Fruit fly (Drosophila melanogaster) whole organism, wandering third instar larva: ENCODE measurements around the gene ClpX.

Source experiments
- Abd-B ChIP-seq: fragments of >200 bp; optimal IDR thresholded peaks from 2 replicates; lab custom pipeline; 2017; ENCODE audit warnings: missing biosample characterization, missing genetic modification characterization
- CG9705 ChIP-seq: fragments of 200-800 bp; sonication (Bioruptor generic); optimal IDR thresholded peaks from 2 replicates; lab custom pipeline; 2018; ENCODE audit warnings: missing biosample characterization, mild to moderate bottlenecking, missing genetic modification characterization
- CrebA ChIP-seq: fragments of 200-800 bp; sonication (Bioruptor generic); optimal IDR thresholded peaks from 2 replicates; lab custom pipeline; 2016; ENCODE audit warnings: missing biosample characterization, mild to moderate bottlenecking, missing genetic modification characterization, borderline replicate concordance
- Dfd ChIP-seq: fragments of >200 bp; optimal IDR thresholded peaks from 2 replicates; lab custom pipeline; 2017; ENCODE audit warnings: missing biosample characterization, missing genetic modification characterization
- Dif ChIP-seq: fragments of 200-275, 200-300 bp; sonication (Bioruptor generic); optimal IDR thresholded peaks from 2 replicates; lab custom pipeline; 2018; ENCODE audit warnings: missing biosample characterization, missing genetic modification characterization; ENCODE audit not compliant: partially characterized antibody
- GATAd ChIP-seq: sonication (Bioruptor generic); optimal IDR thresholded peaks from 2 replicates; lab custom pipeline; 2016; ENCODE audit warnings: missing biosample characterization, missing genetic modification characterization
- HLH106 ChIP-seq: fragments of 200-800 bp; optimal IDR thresholded peaks from 3 replicates; lab custom pipeline; 2019; ENCODE audit warnings: missing biosample characterization, mild to moderate bottlenecking, missing genetic modification characterization, moderate library complexity
- Hnf4 ChIP-seq: fragments of 200-800 bp; sonication (Bioruptor generic); optimal IDR thresholded peaks from 2 replicates; lab custom pipeline; 2016; ENCODE audit warnings: missing biosample characterization, mild to moderate bottlenecking, missing genetic modification characterization
- Hr78 ChIP-seq: fragments of >200 bp; optimal IDR thresholded peaks from 2 replicates; lab custom pipeline; 2017; ENCODE audit warnings: missing biosample characterization, missing genetic modification characterization
- Hr83 ChIP-seq: fragments of 200-300 bp; sonication (Bioruptor generic); optimal IDR thresholded peaks from 2 replicates; lab custom pipeline; 2016; ENCODE audit warnings: missing biosample characterization, mild to moderate bottlenecking, missing genetic modification characterization, moderate library complexity; ENCODE audit not compliant: poor library complexity, severe bottlenecking
- Jra ChIP-seq: sonication (Bioruptor generic); optimal IDR thresholded peaks from 2 replicates; lab custom pipeline; 2016; ENCODE audit warnings: missing biosample characterization, missing genetic modification characterization
- Mio ChIP-seq: sonication (Bioruptor generic); optimal IDR thresholded peaks from 2 replicates; lab custom pipeline; 2016; ENCODE audit warnings: missing biosample characterization, missing genetic modification characterization
- Myc ChIP-seq: fragments of >200 bp; optimal IDR thresholded peaks from 2 replicates; lab custom pipeline; 2017
- OdsH ChIP-seq: fragments of 200-800 bp; sonication (Bioruptor generic); optimal IDR thresholded peaks from 2 replicates; lab custom pipeline; 2016; ENCODE audit warnings: missing biosample characterization, mild to moderate bottlenecking, missing genetic modification characterization
- Rel ChIP-seq, 2 experiments: fragments of 200-800 bp; sonication (Bioruptor generic) in 1 of 2; optimal IDR thresholded peaks; 2 replicates in 1 of 2; 3 replicates in 1 of 2; lab custom pipeline; 2016 to 2019; ENCODE audit warnings: mild to moderate bottlenecking in 2 of 2, missing biosample characterization in 2 of 2, missing genetic modification characterization in 2 of 2, moderate library complexity in 1 of 2
- Sp1 ChIP-seq: fragments of 200-800 bp; sonication (Bioruptor generic); optimal IDR thresholded peaks from 3 replicates; lab custom pipeline; 2019; ENCODE audit warnings: missing biosample characterization, mild to moderate bottlenecking, missing genetic modification characterization, moderate library complexity
- br ChIP-seq: fragments of 200-800 bp; sonication (Bioruptor generic); optimal IDR thresholded peaks from 2 replicates; lab custom pipeline; 2016; ENCODE audit warnings: missing biosample characterization, missing genetic modification characterization
- brk ChIP-seq: fragments of 200-800 bp; sonication (Bioruptor generic); optimal IDR thresholded peaks from 2 replicates; lab custom pipeline; 2016; ENCODE audit warnings: missing biosample characterization, mild to moderate bottlenecking, missing genetic modification characterization
- dl ChIP-seq, 2 experiments: fragments of 175-275, 200-275 bp in 1 of 2; fragments of 200-275 bp in 1 of 2; sonication (Bioruptor generic); optimal IDR thresholded peaks; lab custom pipeline; 2018; ENCODE audit warnings: mild to moderate bottlenecking in 2 of 2, missing biosample characterization in 2 of 2, missing genetic modification characterization in 2 of 2, moderate library complexity in 2 of 2; ENCODE audit not compliant: partially characterized antibody in 2 of 2, insufficient read depth in 1 of 2
- dmrt93B ChIP-seq: fragments of 200-800 bp; sonication (Bioruptor generic); optimal IDR thresholded peaks from 2 replicates; lab custom pipeline; 2018; ENCODE audit warnings: missing biosample characterization, mild to moderate bottlenecking, missing genetic modification characterization
- dsf ChIP-seq: sonication (Bioruptor generic); optimal IDR thresholded peaks from 2 replicates; lab custom pipeline; 2016; ENCODE audit warnings: missing biosample characterization, missing genetic modification characterization, borderline replicate concordance
- ey ChIP-seq: fragments of 200-800 bp; sonication (Bioruptor generic); optimal IDR thresholded peaks from 2 replicates; lab custom pipeline; 2016; ENCODE audit warnings: missing biosample characterization, missing genetic modification characterization
- foxo ChIP-seq, 2 experiments: fragments of 200-800 bp; sonication (Bioruptor generic); optimal IDR thresholded peaks; 2 replicates in 1 of 2; 3 replicates in 1 of 2; lab custom pipeline; 2016 to 2017; ENCODE audit warnings: missing biosample characterization in 2 of 2, missing genetic modification characterization in 2 of 2
- fru ChIP-seq: fragments of 200-800 bp; sonication (Bioruptor generic); optimal IDR thresholded peaks from 3 replicates; lab custom pipeline; 2016; ENCODE audit warnings: missing biosample characterization, mild to moderate bottlenecking, missing genetic modification characterization
- h ChIP-seq: fragments of 200-800 bp; sonication (Bioruptor generic); optimal IDR thresholded peaks from 3 replicates; lab custom pipeline; 2016; ENCODE audit warnings: missing biosample characterization, mild to moderate bottlenecking, missing genetic modification characterization
- jim ChIP-seq: fragments of 175-275, 200-325 bp; sonication (Bioruptor generic); optimal IDR thresholded peaks from 2 replicates; lab custom pipeline; 2016; ENCODE audit warnings: missing biosample characterization, mild to moderate bottlenecking, missing genetic modification characterization
- lola ChIP-seq: fragments of >200 bp; optimal IDR thresholded peaks from 2 replicates; lab custom pipeline; 2017; ENCODE audit warnings: missing biosample characterization, missing genetic modification characterization
- pan ChIP-seq: fragments of >200 bp; optimal IDR thresholded peaks from 2 replicates; lab custom pipeline; 2017
- psq ChIP-seq: fragments of 200-800 bp; sonication (Bioruptor generic); optimal IDR thresholded peaks from 3 replicates; lab custom pipeline; 2017; ENCODE audit warnings: missing biosample characterization, mild to moderate bottlenecking, missing genetic modification characterization, moderate library complexity
- rgr ChIP-seq: fragments of 200-800 bp; sonication (Bioruptor generic); optimal IDR thresholded peaks from 3 replicates; lab custom pipeline; 2016; ENCODE audit warnings: missing biosample characterization, mild to moderate bottlenecking, missing genetic modification characterization
- sage ChIP-seq: fragments of 200-800 bp; sonication (Bioruptor generic); optimal IDR thresholded peaks from 2 replicates; lab custom pipeline; 2016; ENCODE audit warnings: missing biosample characterization, mild to moderate bottlenecking, missing genetic modification characterization
- tai ChIP-seq: sonication (Bioruptor generic); optimal IDR thresholded peaks from 2 replicates; lab custom pipeline; 2016; ENCODE audit warnings: missing biosample characterization, missing genetic modification characterization
- usp ChIP-seq: fragments of >200 bp; optimal IDR thresholded peaks from 2 replicates; lab custom pipeline; 2017; ENCODE audit warnings: missing biosample characterization, missing genetic modification characterization

The ClpX gene

DNA sequence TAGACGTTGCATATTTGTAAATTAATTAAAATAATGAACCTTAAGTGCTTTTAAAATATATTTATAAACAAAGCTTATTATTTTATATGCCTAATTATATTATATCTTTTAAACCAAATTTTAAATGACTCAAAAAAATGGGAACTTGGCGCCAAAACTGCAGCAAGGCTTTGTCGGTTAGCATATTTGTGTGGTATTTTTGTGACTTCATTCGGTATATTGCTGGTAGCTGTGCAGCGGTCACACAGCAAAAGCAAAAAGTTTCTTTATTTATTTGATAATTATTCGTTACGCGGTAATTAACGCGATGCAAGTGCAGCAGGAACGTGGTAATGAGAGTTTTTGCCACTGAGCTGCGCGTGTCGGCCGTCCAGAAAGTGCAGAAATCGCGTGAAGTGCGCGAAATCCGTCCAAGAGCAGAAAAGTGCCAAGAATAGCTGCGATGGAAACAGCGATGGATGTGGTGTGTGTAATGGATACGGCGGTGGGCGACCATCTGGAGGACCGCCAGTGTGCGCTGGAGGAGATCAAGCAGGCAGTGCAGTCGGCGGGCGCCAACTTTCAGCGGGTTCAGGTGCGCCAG, 23.9 kb downstream of the ClpX start, which contains the start of gene Ask1:
Ask1 (plus strand) TSS at position 250 of the 583 bp plus-strand sequence.
- TF ChIP-seq sage, result peak; percentile 12
- no peak for TF ChIP-seq Rel (GFP tag; optimal IDR thresholded peaks at IDR 0.05; lab: Kevin White, UChicago)
- peak; percentile 34 for TF ChIP-seq Rel (tag; optimal IDR thresholded peaks at IDR 0.05; lab: Kevin White, UChicago)
- TF ChIP-seq Dfd (GFP tag; lab: Kevin White, UChicago), result no peak

dm6 chr3R:19877427-19878076, 25.9 kb downstream of the ClpX start, which contains the start of the genes CG17186 and Arc42:
Gene CG17186, minus strand, starts transcription at chr3R:19877514.
Gene Arc42, plus strand, starts transcription at chr3R:19877737.
- TF ChIP-seq Abd-B (no peak), foxo (GFP tag; optimal IDR thresholded peaks at IDR 0.05; lab: Kevin White, UChicago) (peak in 1 of 2 experiments; percentile 46), CrebA (GFP tag; lab: Kevin White, UChicago) (no peak), Hnf4 (GFP tag; lab: Kevin White, UChicago) (peak; percentile 78), Sp1 (GFP tag; lab: Kevin White, UChicago) (peak; percentile 1), HLH106 (tag; lab: Kevin White, UChicago) (peak; percentile 24), h (peak; percentile 51), fru (GFP tag; lab: Kevin White, UChicago) (peak; percentile 32), Rel (GFP tag; optimal IDR thresholded peaks at IDR 0.05; lab: Kevin White, UChicago) (no peak), Rel (tag; optimal IDR thresholded peaks at IDR 0.05; lab: Kevin White, UChicago) (peak; percentile 72), Dfd (GFP tag; lab: Kevin White, UChicago) (no peak), OdsH (no peak), rgr (GFP tag; lab: Kevin White, UChicago) (no peak), Jra (peak; percentile 62), sage (peak; percentile 50)

dm6 chr3R:19875118-19875887, 28.2 kb downstream of the ClpX start, which contains the start of gene Mrp5:
Gene Mrp5, minus strand, starts transcription at chr3R:19875678.
- no peak for TF ChIP-seq OdsH
- no peak for TF ChIP-seq CrebA (GFP tag; lab: Kevin White, UChicago)
- TF ChIP-seq pan, result no peak
- no peak for TF ChIP-seq CG9705 (GFP tag; lab: Kevin White, UChicago)
- no peak for TF ChIP-seq Sp1 (GFP tag; lab: Kevin White, UChicago)
- TF ChIP-seq br (GFP tag; lab: Kevin White, UChicago), result peak; percentile 12
- TF ChIP-seq Myc (lab: Kevin White, UChicago), result no peak
- peak; percentile 71 for TF ChIP-seq Hr83 (GFP tag; lab: Kevin White, UChicago)
- no peak for TF ChIP-seq Hr78
- TF ChIP-seq ey (GFP tag; lab: Kevin White, UChicago), result no peak
- no peak for TF ChIP-seq usp (GFP tag; lab: Kevin White, UChicago)
- TF ChIP-seq GATAd (GFP tag; lab: Kevin White, UChicago), result no peak
- no peak for TF ChIP-seq Rel (GFP tag; optimal IDR thresholded peaks at IDR 0.05; lab: Kevin White, UChicago)
- TF ChIP-seq Rel (tag; optimal IDR thresholded peaks at IDR 0.05; lab: Kevin White, UChicago), result no peak
- no peak for TF ChIP-seq dmrt93B (GFP tag; lab: Kevin White, UChicago)
- no peak for TF ChIP-seq tai (GFP tag; lab: Kevin White, UChicago)
- no peak for TF ChIP-seq rgr (GFP tag; lab: Kevin White, UChicago)
- TF ChIP-seq Dif, result peak; percentile 74
- TF ChIP-seq Mio (GFP tag; lab: Kevin White, UChicago), result no peak
- TF ChIP-seq lola (GFP tag; lab: Kevin White, UChicago), result no peak
- TF ChIP-seq Jra, result no peak
- peak; percentile 82 for TF ChIP-seq psq
- TF ChIP-seq dsf (GFP tag; lab: Kevin White, UChicago), result no peak
- TF ChIP-seq HLH106 (tag; lab: Kevin White, UChicago), result no peak
- no peak for TF ChIP-seq sage
- peak; percentile 60 for TF ChIP-seq h
- no peak for TF ChIP-seq brk (GFP tag; lab: Kevin White, UChicago)
- no peak for TF ChIP-seq jim (GFP tag; lab: Kevin White, UChicago)
- TF ChIP-seq foxo (GFP tag; optimal IDR thresholded peaks at IDR 0.05; lab: Kevin White, UChicago), result peak in 1 of 2 experiments; percentile 13
- TF ChIP-seq fru (GFP tag; lab: Kevin White, UChicago), result peak; percentile 23
- TF ChIP-seq dl (GFP tag; optimal IDR thresholded peaks at IDR 0.05; lab: Kevin White, UChicago; ENCODE audit: insufficient read depth in 1 of 2, partially characterized antibody in 2 of 2), result peak in 1 of 2 experiments; percentile 83
